Worm (Caenorhabditis elegans) whole organism, L4/young adult: Measurements from ENCODE around the gene pgap-3.
A peak's percentile ranks its signal among the peaks of the same experiment; 100 is the strongest.

Source experiments
- W03F9.2 ChIP-seq: fragments of 150-350 bp; optimal IDR thresholded peaks from 2 replicates; lab custom pipeline; 2014; ENCODE audit warnings: missing biosample characterization, missing genetic modification characterization
- dao-5 ChIP-seq: sonication (generic microtip); optimal IDR thresholded peaks from 2 replicates; lab custom pipeline; 2016; ENCODE audit warnings: missing genotype, missing genetic modification characterization, moderate library complexity, missing compliant biosample characterization
- him-1 ChIP-seq: sonication (generic microtip); optimal IDR thresholded peaks from 2 replicates; lab custom pipeline; 2016; ENCODE audit warnings: missing genotype, missing genetic modification reagents, missing genetic modification characterization, missing compliant biosample characterization

The pgap-3 gene

DNA sequence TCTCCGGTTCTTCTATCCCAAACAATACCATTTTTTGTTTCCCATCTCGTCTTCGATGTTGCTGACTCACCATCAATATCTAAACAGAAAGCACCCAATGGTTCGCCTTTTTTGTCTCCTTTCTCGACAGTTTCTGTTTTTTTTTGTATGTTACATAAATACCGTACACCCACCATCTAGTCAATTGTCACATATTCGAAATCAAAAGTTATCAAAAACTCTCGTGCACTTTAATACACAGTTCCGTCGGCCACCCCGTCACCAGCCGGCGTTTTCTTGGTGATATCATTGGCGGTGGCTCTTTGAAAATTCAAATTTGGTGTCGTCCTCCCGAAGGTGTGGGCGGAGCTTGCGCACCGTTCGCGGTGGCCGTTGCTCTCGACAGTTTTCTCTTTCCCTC is 39.8 kb downstream of the pgap-3 start:
- no peak for TF ChIP-seq W03F9.2 (tag; lab: Kevin White, UChicago)
- TF ChIP-seq him-1: no peak
- TF ChIP-seq dao-5 (tag; lab: Kevin White, UChicago): no peak

DNA sequence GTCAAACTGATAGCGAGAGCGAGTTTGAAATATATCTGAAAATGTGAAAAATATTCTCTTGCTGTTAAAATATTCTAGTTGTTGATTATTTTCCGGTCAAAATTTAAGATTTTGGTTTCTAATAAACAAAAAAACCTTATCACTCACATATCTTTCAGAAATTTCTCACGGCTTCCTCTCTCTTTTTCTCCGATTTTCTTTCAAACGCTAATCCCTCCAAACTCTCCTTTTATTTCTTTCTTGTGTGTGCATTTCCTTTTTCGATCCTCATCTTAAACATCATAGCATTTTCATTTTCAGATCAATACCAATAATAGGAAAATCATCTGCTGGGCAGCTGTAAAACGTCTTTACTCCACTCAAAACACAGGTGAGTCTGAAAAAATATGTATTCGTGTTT is 44.4 kb downstream of the pgap-3 start, which contains the start of gene fos-1:
Gene fos-1, plus strand, starts transcription at position 301 of the 400 bp plus-strand sequence.
- TF ChIP-seq dao-5 (tag; lab: Kevin White, UChicago) (no peak), him-1 (no peak)

DNA sequence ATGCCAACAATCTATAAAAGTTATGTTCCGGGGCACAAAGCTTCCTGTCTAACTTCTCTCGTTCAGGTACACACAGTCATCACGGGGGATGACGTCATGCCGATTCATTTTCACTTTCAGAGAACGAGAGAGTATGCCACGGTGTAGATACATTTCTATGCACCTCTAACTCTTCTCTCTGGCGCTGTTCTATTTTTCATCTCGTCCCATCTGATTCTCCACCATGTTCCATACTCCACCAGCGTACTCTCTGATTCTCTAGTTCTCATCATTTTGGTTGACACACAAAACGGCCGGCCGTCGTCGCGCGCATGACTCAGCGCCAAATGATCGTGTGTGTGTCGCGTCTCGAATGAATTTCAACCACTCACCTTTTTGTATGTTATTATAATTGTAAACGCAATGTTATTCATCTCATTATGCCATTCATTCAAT is 47.3 kb downstream of the pgap-3 start:
- TF ChIP-seq W03F9.2 (tag; lab: Kevin White, UChicago): peak; percentile 72
- TF ChIP-seq dao-5 (tag; lab: Kevin White, UChicago): no peak
- peak; percentile 51 for TF ChIP-seq him-1

DNA sequence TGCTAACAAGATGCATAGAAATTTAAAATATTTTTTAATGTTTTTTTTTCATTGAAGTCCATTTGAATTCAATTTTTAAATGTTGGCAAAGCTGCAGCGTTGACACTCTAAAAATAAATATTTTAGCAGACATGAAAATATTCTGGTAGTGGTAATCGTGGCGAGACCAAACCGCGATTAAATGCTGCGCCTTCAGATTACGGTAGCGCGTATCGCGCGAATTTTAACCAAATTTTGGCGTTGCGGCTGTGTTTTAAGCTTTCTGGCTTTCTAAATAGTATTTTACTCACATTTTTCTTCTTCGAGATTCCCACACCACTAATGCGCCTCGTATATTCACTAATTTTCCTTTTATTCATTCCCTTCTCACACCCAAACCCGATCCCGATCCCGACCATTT is 51.6 kb downstream of the pgap-3 start, which contains the start of gene cpg-4:
Gene cpg-4, plus strand, starts transcription at position 303 of the 400 bp plus-strand sequence.
- TF ChIP-seq W03F9.2 (tag; lab: Kevin White, UChicago) (no peak), dao-5 (tag; lab: Kevin White, UChicago) (no peak), him-1 (no peak)
